Worm (Caenorhabditis elegans): ENCODE measurements around the gene K12B6.9.

The K12B6.9 gene

ce11 chrV:6247397-6247796 is 45.1 kb downstream of the K12B6.9 start:
- TF ChIP-seq K09A11.1 (tag; optimal IDR thresholded peaks at IDR 0.05; ENCODE audit: insufficient read depth) (no peak), elt-2 (tag; optimal IDR thresholded peaks at IDR 0.05) (peak; percentile 15)

DNA sequence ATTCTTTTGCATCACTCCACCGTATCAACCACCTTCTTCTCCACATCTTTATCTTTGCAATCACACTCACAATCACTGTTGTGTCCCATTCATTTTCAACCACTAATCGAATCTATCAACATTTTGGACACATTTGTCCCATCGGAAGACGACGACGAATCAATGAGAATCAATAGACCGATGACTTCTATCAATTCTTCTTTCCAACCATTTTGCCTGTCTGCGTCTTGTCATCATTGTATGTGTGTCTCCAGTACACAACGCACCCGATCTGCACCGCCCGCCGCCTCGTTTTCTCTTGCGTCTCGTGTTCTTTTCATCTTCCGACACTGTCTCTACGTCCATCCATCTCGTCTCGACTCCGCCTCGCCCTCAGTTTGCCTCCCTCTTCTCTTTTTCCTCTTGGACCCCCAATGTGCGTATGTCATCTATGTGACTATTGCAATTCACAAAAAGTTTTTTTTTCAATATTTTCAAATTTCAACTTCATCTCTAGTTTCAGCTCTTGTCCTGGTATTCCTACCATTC is 45.9 kb downstream of the K12B6.9 start, which contains the start of gene dmd-7:
Gene dmd-7 (plus strand): TSS at position 478 of the 528 bp plus-strand sequence.
- TF ChIP-seq hlh-6 (tag; optimal IDR thresholded peaks at IDR 0.05) = peak; percentile 38
- peak; percentile 38 for TF ChIP-seq unc-42 (tag; optimal IDR thresholded peaks at IDR 0.05)
- no peak for TF ChIP-seq hlh-8 (tag; optimal IDR thresholded peaks at IDR 0.05)
- no peak for TF ChIP-seq ceh-9 (tag; optimal IDR thresholded peaks at IDR 0.05)
- peak; percentile 70 for TF ChIP-seq ref-2 (tag; optimal IDR thresholded peaks at IDR 0.05)
- peak; percentile 76 for TF ChIP-seq tbx-2 (tag; optimal IDR thresholded peaks at IDR 0.05)
- peak; percentile 3 for TF ChIP-seq ceh-2 (tag; optimal IDR thresholded peaks at IDR 0.05)
- TF ChIP-seq unc-55 (GFP tag; optimal IDR thresholded peaks at IDR 0.05) = peak; percentile 72
- TF ChIP-seq nhr-11 (tag; optimal IDR thresholded peaks at IDR 0.05) = no peak
- TF ChIP-seq ceh-34 (tag; optimal IDR thresholded peaks at IDR 0.05) = peak; percentile 49
- TF ChIP-seq dmd-4 (tag; optimal IDR thresholded peaks at IDR 0.05; ENCODE audit: borderline replicate concordance) = no peak
- no peak for TF ChIP-seq hlh-13 (GFP tag; optimal IDR thresholded peaks at IDR 0.05)
- peak; percentile 13 for TF ChIP-seq fkh-6 (tag; optimal IDR thresholded peaks at IDR 0.05)
- TF ChIP-seq lin-11 (tag; optimal IDR thresholded peaks at IDR 0.05) = no peak
- TF ChIP-seq ceh-31 (tag; optimal IDR thresholded peaks at IDR 0.05) = peak; percentile 64
- no peak for TF ChIP-seq syd-9 (tag; optimal IDR thresholded peaks at IDR 0.05)
- peak; percentile 57 for TF ChIP-seq dve-1 (tag; optimal IDR thresholded peaks at IDR 0.05)
- peak; percentile 63 for TF ChIP-seq nfya-1 (tag; optimal IDR thresholded peaks at IDR 0.05)
- no peak for TF ChIP-seq odd-2 (tag; optimal IDR thresholded peaks at IDR 0.05)
- peak; percentile 70 for TF ChIP-seq pros-1 (tag; optimal IDR thresholded peaks at IDR 0.05)
- TF ChIP-seq rnt-1 (tag; optimal IDR thresholded peaks at IDR 0.05) = peak; percentile 28
- TF ChIP-seq ceh-19 (GFP tag; optimal IDR thresholded peaks at IDR 0.05) = no peak
- peak; percentile 86 for TF ChIP-seq ceh-18 (tag; optimal IDR thresholded peaks at IDR 0.05)
- TF ChIP-seq madf-2 (tag; optimal IDR thresholded peaks at IDR 0.05) = peak; percentile 59
- TF ChIP-seq elt-2 (tag; optimal IDR thresholded peaks at IDR 0.05) = peak; percentile 50
- peak; percentile 78 for TF ChIP-seq hlh-30 (tag; optimal IDR thresholded peaks at IDR 0.05; ENCODE audit: insufficient read depth)
- TF ChIP-seq sdc-2 (tag; optimal IDR thresholded peaks at IDR 0.05) = peak; percentile 40
- peak; percentile 26 for TF ChIP-seq pqm-1 (tag; optimal IDR thresholded peaks at IDR 0.05)
- TF ChIP-seq F13H6.1 (tag; optimal IDR thresholded peaks at IDR 0.05) = peak; percentile 61
- TF ChIP-seq pax-1 (tag; optimal IDR thresholded peaks at IDR 0.05) = no peak
- TF ChIP-seq C08G9.2 (tag; optimal IDR thresholded peaks at IDR 0.05) = no peak

DNA sequence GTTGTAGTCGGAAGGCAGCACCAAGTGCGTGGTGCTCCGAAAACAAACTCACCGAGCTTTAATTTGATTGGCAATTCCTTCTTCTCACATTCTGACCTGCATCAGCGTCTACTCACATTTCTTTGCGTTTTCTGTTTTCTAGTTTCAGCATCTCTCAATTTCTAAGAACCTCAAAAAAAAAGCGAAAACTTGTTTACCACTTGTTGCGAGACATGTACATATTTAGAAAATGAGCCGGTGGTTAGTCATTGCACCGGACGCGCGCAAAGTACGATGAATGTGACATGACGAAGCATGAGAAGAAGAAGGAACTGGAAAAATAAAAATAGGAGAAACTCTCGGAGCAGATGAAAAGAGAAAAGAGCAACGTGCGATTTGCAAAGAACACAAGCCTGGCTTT is 47.8 kb downstream of the K12B6.9 start:
- TF ChIP-seq unc-42 (tag; optimal IDR thresholded peaks at IDR 0.05) = peak; percentile 45
- no peak for TF ChIP-seq C38D4.7 (GFP tag; optimal IDR thresholded peaks at IDR 0.05)
- no peak for TF ChIP-seq lim-6 (tag; optimal IDR thresholded peaks at IDR 0.05)
- TF ChIP-seq ceh-2 (tag; optimal IDR thresholded peaks at IDR 0.05) = no peak
- no peak for TF ChIP-seq pha-4 (tag; optimal IDR thresholded peaks at IDR 0.05)
- TF ChIP-seq C08G9.2 (tag; optimal IDR thresholded peaks at IDR 0.05) = no peak
- TF ChIP-seq pros-1 (tag; optimal IDR thresholded peaks at IDR 0.05) = no peak

- no peak for TF ChIP-seq hlh-6 (tag; optimal IDR thresholded peaks at IDR 0.05)
- TF ChIP-seq hlh-13 (GFP tag; optimal IDR thresholded peaks at IDR 0.05) = no peak
- TF ChIP-seq elt-2 (tag; optimal IDR thresholded peaks at IDR 0.05) = peak; percentile 0
Observed at ce11 chrV:6243260-6243659, 49.2 kb downstream of the K12B6.9 start.

Data from whole organism, late embryonic.